Worm (Caenorhabditis elegans): ENCODE measurements around the gene C25H3.1.

C25H3.1 gene

ce11 chrII:5663180-5663791 lies 35.6 kb upstream of the C25H3.1 start:
- TF ChIP-seq nfya-1 (tag; optimal IDR thresholded peaks at IDR 0.05; ENCODE audit: insufficient read depth) (peak; percentile 59), pqm-1 (tag; optimal IDR thresholded peaks at IDR 0.05) (no peak), zag-1 (tag; optimal IDR thresholded peaks at IDR 0.05) (no peak), hmg-11 (tag; optimal IDR thresholded peaks at IDR 0.05) (peak; percentile 26)

- TF ChIP-seq elt-3 (tag; optimal IDR thresholded peaks at IDR 0.05) (no peak), nhr-23 (tag; optimal IDR thresholded peaks at IDR 0.05) (peak; percentile 15), ceh-82 (tag; optimal IDR thresholded peaks at IDR 0.05) (no peak), fos-1 (tag; optimal IDR thresholded peaks at IDR 0.05) (no peak), lin-15B (tag; optimal IDR thresholded peaks at IDR 0.05) (no peak)
These were observed 33.8 kb upstream of the C25H3.1 start, which contains the start of gene C25H3.15 for ce11 chrII:5665029-5665428. TSS of gene C25H3.15 (plus strand) at chrII:5665329.

- TF ChIP-seq daf-12 (tag; optimal IDR thresholded peaks at IDR 0.05) (no peak), mml-1 (tag; optimal IDR thresholded peaks at IDR 0.05) (no peak), lin-15B (tag; optimal IDR thresholded peaks at IDR 0.05) (no peak), mdl-1 (tag; optimal IDR thresholded peaks at IDR 0.05) (no peak), R02D3.7 (tag; optimal IDR thresholded peaks at IDR 0.05) (no peak), nfya-1 (tag; optimal IDR thresholded peaks at IDR 0.05; ENCODE audit: insufficient read depth) (no peak), elt-2 (tag; optimal IDR thresholded peaks at IDR 0.05) (no peak)
These were observed 32.9 kb upstream of the C25H3.1 start, which contains the start of gene C25H3.16 for ce11 chrII:5665991-5666390. TSS of gene C25H3.16 (plus strand) at chrII:5666291.

DNA sequence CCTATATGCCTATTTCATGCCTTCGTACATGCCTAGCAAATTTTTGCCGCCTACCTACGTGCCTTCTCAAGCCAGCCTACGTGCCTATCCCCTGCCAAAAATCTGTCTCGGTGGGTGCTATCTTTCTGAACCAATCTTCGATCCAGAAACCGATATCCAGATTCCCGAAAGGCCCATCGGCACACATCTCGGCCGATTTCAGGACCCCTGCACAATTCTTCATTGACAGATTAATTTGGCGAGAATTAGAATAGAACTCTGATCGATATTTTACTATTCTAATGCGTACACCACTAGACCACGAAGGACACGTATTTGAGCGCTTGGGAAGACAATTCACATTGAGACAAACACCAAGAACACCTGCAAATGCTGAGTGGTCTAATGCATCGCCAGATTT lies 31.3 kb upstream of the C25H3.1 start:
- TF ChIP-seq fkh-2 (tag; optimal IDR thresholded peaks at IDR 0.05) (no peak), hmg-11 (tag; optimal IDR thresholded peaks at IDR 0.05) (no peak), unc-39 (tag; optimal IDR thresholded peaks at IDR 0.05) (no peak)

ce11 chrII:5668830-5669229 lies 30.0 kb upstream of the C25H3.1 start, which contains the start of gene C25H3.7:
TSS of gene C25H3.7 (minus strand) at chrII:5668930.
- TF ChIP-seq eor-1 (tag; optimal IDR thresholded peaks at IDR 0.05) (no peak), jun-1 (tag; optimal IDR thresholded peaks at IDR 0.05) (no peak), daf-12 (tag; optimal IDR thresholded peaks at IDR 0.05) (no peak), elt-1 (tag; optimal IDR thresholded peaks at IDR 0.05) (no peak), ztf-4 (tag; optimal IDR thresholded peaks at IDR 0.05) (no peak), lin-15B (tag; optimal IDR thresholded peaks at IDR 0.05) (no peak)

ce11 chrII:5669580-5669979 lies 29.3 kb upstream of the C25H3.1 start, which contains the start of gene C25H3.17:
TSS of gene C25H3.17 (minus strand) at chrII:5669680.
- TF ChIP-seq fkh-10 (GFP tag; optimal IDR thresholded peaks at IDR 0.05) (no peak), nhr-237 (tag; optimal IDR thresholded peaks at IDR 0.05) (no peak), egl-27 (tag; optimal IDR thresholded peaks at IDR 0.05) (no peak), nhr-11 (tag; optimal IDR thresholded peaks at IDR 0.05) (no peak), nhr-12 (tag; optimal IDR thresholded peaks at IDR 0.05) (no peak), nhr-23 (tag; optimal IDR thresholded peaks at IDR 0.05) (no peak), ceh-28 (tag; optimal IDR thresholded peaks at IDR 0.05) (no peak), nhr-28 (tag; optimal IDR thresholded peaks at IDR 0.05) (no peak), lin-39 (tag; optimal IDR thresholded peaks at IDR 0.05) (no peak), ztf-4 (tag; optimal IDR thresholded peaks at IDR 0.05) (no peak), elt-2 (tag; optimal IDR thresholded peaks at IDR 0.05) (no peak), elt-3 (tag; optimal IDR thresholded peaks at IDR 0.05) (no peak), nhr-76 (tag; optimal IDR thresholded peaks at IDR 0.05) (no peak), ceh-9 (tag; optimal IDR thresholded peaks at IDR 0.05) (no peak), egl-5 (tag; optimal IDR thresholded peaks at IDR 0.05) (no peak), unc-62 (GFP tag; optimal IDR thresholded peaks at IDR 0.05) (no peak), ama-1 (optimal IDR thresholded peaks at IDR 0.05) (no peak)
